Worm (Caenorhabditis elegans) whole organism, L2 larva: ENCODE results near the gene inx-2.

ENCODE experiments used
- elt-1 ChIP-seq: fragments of 150-350 bp; optimal IDR thresholded peaks from 2 replicates; lab custom pipeline; 2014; ENCODE audit warnings: missing biosample characterization, missing genetic modification characterization
- lin-11 ChIP-seq: fragments of 150-350 bp; sonication (generic microtip); optimal IDR thresholded peaks from 2 replicates; lab custom pipeline; 2014; ENCODE audit warnings: missing biosample characterization, missing genetic modification characterization, inconsistent platforms, mixed read lengths
- nhr-10 ChIP-seq: sonication (generic microtip); optimal IDR thresholded peaks from 2 replicates; lab custom pipeline; 2017; ENCODE audit warnings: missing biosample characterization, missing genetic modification characterization
- nhr-237 ChIP-seq: fragments of 150-350 bp; optimal IDR thresholded peaks from 2 replicates; lab custom pipeline; 2014; ENCODE audit warnings: missing biosample characterization, missing genetic modification characterization
- nhr-77 ChIP-seq: fragments of 150-350 bp; optimal IDR thresholded peaks from 2 replicates; lab custom pipeline; 2014; ENCODE audit warnings: missing biosample characterization, missing genetic modification characterization
- zag-1 ChIP-seq: fragments of 150-350 bp; optimal IDR thresholded peaks from 2 replicates; lab custom pipeline; 2014; ENCODE audit warnings: missing biosample characterization, missing genetic modification characterization
- ztf-1 ChIP-seq: fragments of 200-800 bp; sonication (Bioruptor generic); conservative IDR thresholded peaks from 2 replicates; pipeline ENCODE4 v1.3.6; 2022; ENCODE audit warnings: missing genetic modification characterization, missing compliant biosample characterization
- ztf-11 ChIP-seq: sonication (generic microtip); optimal IDR thresholded peaks from 2 replicates; lab custom pipeline; 2017; ENCODE audit warnings: missing biosample characterization, missing genetic modification characterization

DNA sequence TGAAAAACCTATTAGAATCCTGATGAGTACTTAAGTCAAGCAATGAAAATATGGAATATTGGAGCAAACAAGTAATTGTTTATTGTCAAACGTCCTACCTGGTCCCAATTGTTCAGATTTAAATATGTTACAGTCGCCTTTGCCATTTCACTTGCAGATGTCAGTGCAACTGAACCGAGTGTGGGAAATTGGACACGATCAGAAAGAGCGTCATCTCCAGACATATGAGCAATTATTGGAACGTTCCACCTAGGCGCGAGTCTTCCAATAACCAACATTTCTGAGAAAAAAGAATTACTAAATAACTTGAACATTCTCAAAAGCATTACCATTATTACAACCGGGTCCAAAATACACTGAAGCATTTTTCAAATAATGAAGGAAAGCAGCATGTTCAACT is 40.6 kb upstream of the inx-2 start:
- TF ChIP-seq lin-11 (tag; lab: Kevin White, UChicago): no peak
- TF ChIP-seq ztf-1 (GFP tag; lab: Robert Waterston, UW): no peak
- TF ChIP-seq ztf-11: no peak
- TF ChIP-seq nhr-237 (tag; lab: Kevin White, UChicago): no peak
- TF ChIP-seq nhr-10 (tag; lab: Kevin White, UChicago): no peak
- no peak for TF ChIP-seq elt-1 (tag; lab: Kevin White, UChicago)
- no peak for TF ChIP-seq nhr-77 (tag; lab: Kevin White, UChicago)
- TF ChIP-seq zag-1 (tag; lab: Kevin White, UChicago): no peak
